Fruit fly (Drosophila melanogaster) whole organism, embryonic: ENCODE data around the gene Kah.

Experiments used
- Awh ChIP-seq: fragments of 200-800 bp; sonication (Bioruptor generic); IDR thresholded peaks from 2 replicates; pipeline ENCODE4, ENCODE4 v1.3.6; 2022; ENCODE audit warnings: missing biosample characterization, missing genetic modification characterization
- CG10431 ChIP-seq: fragments of 200-800 bp; sonication (Bioruptor generic); optimal IDR thresholded peaks from 3 replicates; lab custom pipeline; 2018; ENCODE audit warnings: missing biosample characterization, mild to moderate bottlenecking, missing genetic modification characterization
- CG11085 ChIP-seq: fragments of 200-800 bp; sonication (Bioruptor generic); IDR thresholded peaks from 2 replicates; pipeline ENCODE4 v1.3.6; 2022; ENCODE audit warnings: missing biosample characterization, missing genetic modification characterization
- CG12219 ChIP-seq: fragments of 200-800 bp; sonication (Bioruptor generic); optimal IDR thresholded peaks from 3 replicates; lab custom pipeline; 2018; ENCODE audit warnings: missing biosample characterization, mild to moderate bottlenecking, missing genetic modification characterization
- CG12942 ChIP-seq: fragments of 200-800 bp; sonication (Bioruptor generic); optimal IDR thresholded peaks from 3 replicates; lab custom pipeline; 2016; ENCODE audit warnings: missing biosample characterization, missing genetic modification characterization
- CG14050 ChIP-seq: fragments of 200-800 bp; sonication (Bioruptor generic); IDR thresholded peaks from 3 replicates; pipeline ENCODE4 v1.3.6; 2022; ENCODE audit warnings: missing biosample characterization, missing genetic modification characterization
- CG15514 ChIP-seq: fragments of 200-800 bp; sonication (Bioruptor generic); optimal IDR thresholded peaks from 3 replicates; lab custom pipeline; 2017; ENCODE audit warnings: missing biosample characterization, missing genetic modification characterization, mild to moderate bottlenecking, moderate library complexity, missing genetic modification reagents
- CG17186 ChIP-seq: fragments of 200-800 bp; sonication (Bioruptor generic); optimal IDR thresholded peaks from 3 replicates; lab custom pipeline; 2017; ENCODE audit warnings: missing biosample characterization, missing genetic modification reagents, missing genetic modification characterization
- CG17829 ChIP-seq: fragments of 200-800 bp; optimal IDR thresholded peaks from 2 replicates; lab custom pipeline; 2019; ENCODE audit warnings: missing biosample characterization, mild to moderate bottlenecking, missing genetic modification characterization, moderate library complexity
- CG2889 ChIP-seq: fragments of 200-800 bp; sonication (Bioruptor generic); IDR thresholded peaks from 3 replicates; pipeline ENCODE4 v1.3.6; 2022; ENCODE audit warnings: missing biosample characterization, missing genetic modification characterization
- CG42726 ChIP-seq: fragments of 200-800 bp; sonication (Bioruptor generic); IDR thresholded peaks from 2 replicates; pipeline ENCODE4 v1.3.6; 2022; ENCODE audit warnings: missing biosample characterization, missing genetic modification characterization; ENCODE audit not compliant: partially characterized antibody
- CG43689 ChIP-seq: fragments of 200-800 bp; sonication (Bioruptor generic); IDR thresholded peaks from 2 replicates; pipeline ENCODE4 v1.3.6; 2022; ENCODE audit warnings: missing biosample characterization, missing genetic modification characterization
- CG6175 ChIP-seq: fragments of 200-800 bp; sonication (Bioruptor generic); IDR thresholded peaks from 3 replicates; pipeline ENCODE4 v1.3.6; 2022; ENCODE audit warnings: missing biosample characterization, missing genetic modification characterization
- CG6272 ChIP-seq: fragments of 200-800 bp; sonication (Bioruptor generic); IDR thresholded peaks from 2 replicates; pipeline ENCODE4 v1.3.6; 2022; ENCODE audit warnings: missing biosample characterization, missing genetic modification characterization
- CG6654 ChIP-seq: fragments of 200-800 bp; sonication (Bioruptor generic); optimal IDR thresholded peaks from 2 replicates; lab custom pipeline; 2017; ENCODE audit warnings: missing biosample characterization, mild to moderate bottlenecking, missing genetic modification characterization
- CG6854 ChIP-seq: fragments of 200-800 bp; sonication (Bioruptor generic); optimal IDR thresholded peaks from 3 replicates; lab custom pipeline; 2017; ENCODE audit warnings: missing biosample characterization, mild to moderate bottlenecking, missing genetic modification characterization
- CG8924 ChIP-seq: fragments of 200-800 bp; optimal IDR thresholded peaks from 3 replicates; lab custom pipeline; 2019; ENCODE audit warnings: missing biosample characterization, mild to moderate bottlenecking, missing genetic modification characterization, moderate library complexity
- CG9215 ChIP-seq: fragments of 200-800 bp; sonication (Bioruptor generic); IDR thresholded peaks from 2 replicates; pipeline ENCODE4 v1.3.6; 2022; ENCODE audit warnings: missing biosample characterization, missing genetic modification characterization
- CG9817 ChIP-seq: fragments of 200-800 bp; sonication (Bioruptor generic); optimal IDR thresholded peaks from 2 replicates; lab custom pipeline; 2018; ENCODE audit warnings: missing biosample characterization, mild to moderate bottlenecking, missing genetic modification characterization, moderate library complexity
- CG9932 ChIP-seq: fragments of 200-800 bp; sonication (Bioruptor generic); IDR thresholded peaks from 2 replicates; pipeline ENCODE4 v1.3.6; 2022; ENCODE audit warnings: missing biosample characterization, missing genetic modification characterization
- Ets97D ChIP-seq: fragments of 200-800 bp; sonication (Bioruptor generic); optimal IDR thresholded peaks from 3 replicates; lab custom pipeline; 2016; ENCODE audit warnings: missing biosample characterization, missing genetic modification characterization
- HLH4C ChIP-seq: fragments of 200-800 bp; sonication (Bioruptor generic); IDR thresholded peaks from 3 replicates; pipeline ENCODE4 v1.3.6; 2022; ENCODE audit warnings: missing biosample characterization, missing genetic modification characterization; ENCODE audit not compliant: partially characterized antibody
- Hey ChIP-seq: fragments of 200-800 bp; sonication (Bioruptor generic); optimal IDR thresholded peaks from 3 replicates; lab custom pipeline; 2018; ENCODE audit warnings: missing biosample characterization, mild to moderate bottlenecking, missing genetic modification characterization
- Hmr ChIP-seq: fragments of 200-800 bp; sonication (Bioruptor generic); optimal IDR thresholded peaks from 3 replicates; lab custom pipeline; 2017; ENCODE audit warnings: mild to moderate bottlenecking, missing biosample characterization, missing genetic modification reagents, missing genetic modification characterization
- Hr51 ChIP-seq, 2 experiments: fragments of 200-800 bp; sonication (Bioruptor generic); optimal IDR thresholded peaks; 2 replicates in 1 of 2; 3 replicates in 1 of 2; lab custom pipeline; 2016 to 2018; ENCODE audit warnings: missing biosample characterization in 2 of 2, missing genetic modification characterization in 2 of 2, mild to moderate bottlenecking in 1 of 2, moderate library complexity in 1 of 2
- Mes4 ChIP-seq: fragments of 200-800 bp; sonication (Bioruptor generic); optimal IDR thresholded peaks from 2 replicates; lab custom pipeline; 2016; ENCODE audit warnings: missing biosample characterization, missing genetic modification characterization
- NC2α ChIP-seq: fragments of 200-800 bp; sonication (Bioruptor generic); optimal IDR thresholded peaks from 2 replicates; lab custom pipeline; 2016; ENCODE audit warnings: missing biosample characterization, missing genetic modification characterization
- Nf-YB ChIP-seq: fragments of 200-800 bp; sonication (Bioruptor generic); optimal IDR thresholded peaks from 3 replicates; lab custom pipeline; 2019; ENCODE audit warnings: missing biosample characterization, mild to moderate bottlenecking, missing genetic modification characterization, moderate library complexity
- NfI ChIP-seq: fragments of 200-800 bp; sonication (Bioruptor generic); optimal IDR thresholded peaks from 3 replicates; lab custom pipeline; 2018; ENCODE audit warnings: missing biosample characterization, mild to moderate bottlenecking, missing genetic modification characterization, moderate library complexity
- Stat92E ChIP-seq, 3 experiments: fragments of >200 bp in 2 of 3; fragments of 200-800 bp in 1 of 3; sonication (Bioruptor generic) in 1 of 3; optimal IDR thresholded peaks; 2 replicates each; lab custom pipeline; 2017 to 2019; ENCODE audit warnings: missing biosample characterization in 3 of 3, missing genetic modification characterization in 3 of 3, mild to moderate bottlenecking in 1 of 3, moderate library complexity in 1 of 3
- amos ChIP-seq: fragments of 200-800 bp; sonication (Bioruptor generic); IDR thresholded peaks from 2 replicates; pipeline ENCODE4 v1.3.6; 2022; ENCODE audit warnings: missing biosample characterization, missing genetic modification characterization; ENCODE audit not compliant: partially characterized antibody
- bbx ChIP-seq: fragments of 200-800 bp; sonication (Bioruptor generic); IDR thresholded peaks from 2 replicates; pipeline ENCODE4 v1.3.6; 2022; ENCODE audit warnings: missing biosample characterization, missing genetic modification characterization; ENCODE audit not compliant: partially characterized antibody
- dan ChIP-seq: fragments of 200-800 bp; sonication (Bioruptor generic); IDR thresholded peaks from 2 replicates; pipeline ENCODE4 v1.3.6; 2022; ENCODE audit warnings: missing biosample characterization, missing genetic modification characterization
- dpn ChIP-seq, 2 experiments: fragments of 200-800 bp; sonication (Bioruptor generic); optimal IDR thresholded peaks; 3 replicates each; lab custom pipeline; 2016; ENCODE audit warnings: missing biosample characterization in 2 of 2, missing genetic modification characterization in 2 of 2
- emc ChIP-seq: fragments of 200-800 bp; sonication (Bioruptor generic); optimal IDR thresholded peaks from 2 replicates; lab custom pipeline; 2016; ENCODE audit warnings: missing biosample characterization, missing genetic modification characterization
- ems ChIP-seq: fragments of 200-800 bp; sonication (Bioruptor generic); optimal IDR thresholded peaks from 3 replicates; lab custom pipeline; 2016; ENCODE audit warnings: missing biosample characterization, missing genetic modification characterization
- gsb ChIP-seq: fragments of 200-800 bp; sonication (Bioruptor generic); IDR thresholded peaks from 2 replicates; pipeline ENCODE4 v1.3.6; 2022; ENCODE audit warnings: missing biosample characterization, missing genetic modification characterization
- nerfin-1 ChIP-seq: fragments of 200-800 bp; sonication (Bioruptor generic); optimal IDR thresholded peaks from 3 replicates; lab custom pipeline; 2019; ENCODE audit warnings: missing biosample characterization, mild to moderate bottlenecking, missing genetic modification characterization, moderate library complexity
- org-1 ChIP-seq: fragments of 200-800 bp; sonication (Bioruptor generic); optimal IDR thresholded peaks from 2 replicates; lab custom pipeline; 2017; ENCODE audit warnings: missing biosample characterization, missing genetic modification characterization
- pan ChIP-seq, 4 experiments: fragments of >200 bp in 3 of 4; fragments of 200-800 bp in 1 of 4; sonication (Bioruptor generic) in 1 of 4; optimal IDR thresholded peaks in 3 of 4; IDR thresholded peaks in 1 of 4; 2 replicates each; pipeline versions ENCODE4 v1.3.6 to Lab custom; 2017 to 2022; ENCODE audit warnings: missing biosample characterization in 2 of 4, missing genetic modification characterization in 2 of 4, mixed read lengths in 1 of 4
- scrt ChIP-seq: fragments of 200-800 bp; sonication (Bioruptor generic); optimal IDR thresholded peaks from 2 replicates; lab custom pipeline; 2018; ENCODE audit warnings: missing biosample characterization, mild to moderate bottlenecking, missing genetic modification characterization, moderate library complexity
- sens ChIP-seq: fragments of 200-800 bp; sonication (Bioruptor generic); peaks from one replicate; lab custom pipeline; 2016; ENCODE audit warnings: missing biosample characterization, missing genetic modification characterization
- shn ChIP-seq: fragments of 200-800 bp; sonication (Bioruptor generic); optimal IDR thresholded peaks from 3 replicates; lab custom pipeline; 2016; ENCODE audit warnings: missing biosample characterization, missing genetic modification characterization
- so ChIP-seq: fragments of 200-800 bp; sonication (Bioruptor generic); IDR thresholded peaks from 3 replicates; pipeline ENCODE4 v1.3.6; 2022; ENCODE audit warnings: missing biosample characterization, missing genetic modification characterization
- sqz ChIP-seq: fragments of 200-800 bp; sonication (Bioruptor generic); optimal IDR thresholded peaks from 3 replicates; lab custom pipeline; 2018; ENCODE audit warnings: missing biosample characterization, mild to moderate bottlenecking, missing genetic modification characterization
- tgo ChIP-seq: fragments of 200-800 bp; sonication (Bioruptor generic); IDR thresholded peaks from 3 replicates; pipeline ENCODE4 v1.3.6; 2022; ENCODE audit warnings: missing biosample characterization, missing genetic modification characterization
- zfh1 ChIP-seq: fragments of 200-800 bp; sonication (Bioruptor generic); IDR thresholded peaks from 3 replicates; pipeline ENCODE4 v1.3.6; 2022; ENCODE audit warnings: missing biosample characterization, missing genetic modification characterization

Gene Kah

dm6 chr3L:627819-628601 lies 38.9 kb upstream of the Kah start (continued):
- TF ChIP-seq CG17829 (tag; lab: Kevin White, UChicago) (peak; percentile 18), Hr51 (GFP tag; optimal IDR thresholded peaks at IDR 0.05; lab: Kevin White, UChicago) (peak in 1 of 2 experiments; percentile 9), CG11085 (GFP tag; lab: Robert Waterston, UW) (0 out of 2 replicates have a peak, but pooled peaks have one; percentile 19), dpn (GFP tag; optimal IDR thresholded peaks at IDR 0.05; lab: Kevin White, UChicago) (peak in 1 of 2 experiments; percentile 12), amos (GFP tag; lab: Robert Waterston, UW) (peak; percentile 45; the same call in 1 of the 2 replicates), CG15514 (GFP tag; lab: Kevin White, UChicago) (peak; percentile 56), NC2α (no peak), scrt (GFP tag; lab: Kevin White, UChicago) (peak; percentile 99), CG6854 (GFP tag; lab: Kevin White, UChicago) (peak; percentile 29), CG6175 (GFP tag; lab: Robert Waterston, UW) (peak; percentile 93), CG6272 (GFP tag; lab: Robert Waterston, UW) (peak; percentile 68), emc (no peak), CG2889 (GFP tag; lab: Robert Waterston, UW) (peak; percentile 65; the same call in 2 of the 3 replicates), Ets97D (GFP tag; lab: Kevin White, UChicago) (no peak), org-1 (GFP tag; lab: Kevin White, UChicago) (peak; percentile 24), CG8924 (tag; lab: Kevin White, UChicago) (peak; percentile 69), CG9817 (tag; lab: Kevin White, UChicago) (peak; percentile 51), CG6654 (GFP tag; lab: Kevin White, UChicago) (no peak), shn (GFP tag; lab: Kevin White, UChicago) (peak; percentile 48), CG17186 (GFP tag; lab: Kevin White, UChicago) (no peak), CG43689 (no peak), dan (GFP tag; lab: Robert Waterston, UW) (no peak), Hey (tag; lab: Kevin White, UChicago) (peak; percentile 24), pan (optimal IDR thresholded peaks at IDR 0.05; lab: Kevin White, UChicago) (no peak), pan (GFP tag; optimal IDR thresholded peaks at IDR 0.05 in 1 of 2, IDR thresholded peaks at IDR 0.05 in 1 of 2) (peak in 1 of 2 experiments; percentile 66), so (peak; percentile 70; the same call in 1 of the 3 replicates), sens (GFP tag; lab: Kevin White, UChicago) (peak; percentile 60), Mes4 (GFP tag; lab: Kevin White, UChicago) (no peak), CG14050 (GFP tag; lab: Robert Waterston, UW) (peak; percentile 35; the same call in 1 of the 3 replicates), zfh1 (GFP tag; lab: Robert Waterston, UW) (peak; percentile 57; the same call in 1 of the 3 replicates), Nf-YB (GFP tag; lab: Kevin White, UChicago) (peak; percentile 30), CG10431 (no peak), CG12219 (peak; percentile 6), Awh (GFP tag; lab: Robert Waterston, UW) (peak; percentile 36), sqz (peak; percentile 49), ems (GFP tag; lab: Kevin White, UChicago) (no peak), HLH4C (no peak), CG9215 (peak; percentile 58), CG9932 (peak; percentile 69), CG42726 (GFP tag; lab: Robert Waterston, UW) (no peak; the same call in 1 of the 2 replicates), CG12942 (GFP tag; lab: Kevin White, UChicago) (no peak), tgo (GFP tag; lab: Robert Waterston, UW) (peak; percentile 53; the same call in 2 of the 3 replicates), Stat92E (GFP tag; optimal IDR thresholded peaks at IDR 0.05; lab: Kevin White, UChicago) (peak in 2 of 3 experiments; percentile 31 to 77), NfI (GFP tag; lab: Kevin White, UChicago) (peak; percentile 55), gsb (GFP tag; lab: Robert Waterston, UW) (no peak), nerfin-1 (peak; percentile 54), Hmr (GFP tag; lab: Kevin White, UChicago) (peak; percentile 67), bbx (peak; percentile 52)
